Worm (Caenorhabditis elegans) whole organism, young adult: ENCODE measurements around the gene R04B3.3.

ENCODE experiments used
- F22D6.2 ChIP-seq: sonication (generic microtip); optimal IDR thresholded peaks from 2 replicates; lab custom pipeline; 2016; ENCODE audit warnings: mild to moderate bottlenecking, missing genetic modification characterization, missing compliant biosample characterization
- F49E8.2 ChIP-seq: sonication (generic microtip); optimal IDR thresholded peaks from 3 replicates; lab custom pipeline; 2017; ENCODE audit warnings: missing genetic modification characterization, mild to moderate bottlenecking, missing compliant biosample characterization, antibody characterized with exemption, moderate library complexity; ENCODE audit not compliant: insufficient read depth
- F57C9.4 ChIP-seq: sonication (generic microtip); optimal IDR thresholded peaks from 2 replicates; lab custom pipeline; 2017; ENCODE audit warnings: mild to moderate bottlenecking, missing genetic modification characterization, missing compliant biosample characterization
- T07F8.4 ChIP-seq: sonication (generic microtip); optimal IDR thresholded peaks from 2 replicates; lab custom pipeline; 2016; ENCODE audit warnings: mild to moderate bottlenecking, missing genetic modification characterization, moderate library complexity, missing compliant biosample characterization
- ama-1 ChIP-seq, 3 experiments: fragments of 150-350 bp in 1 of 3; sonication (generic microtip) in 2 of 3; optimal IDR thresholded peaks; 2 replicates each; lab custom pipeline; 2014 to 2018; ENCODE audit warnings: missing biosample characterization in 2 of 3, missing genetic modification characterization in 2 of 3, missing genetic modification reagents in 2 of 3
- cebp-1 ChIP-seq, 2 experiments: fragments of 200-800 bp in 1 of 2; sonication (Bioruptor generic) in 1 of 2; sonication (generic microtip) in 1 of 2; IDR thresholded peaks in 1 of 2; optimal IDR thresholded peaks in 1 of 2; 2 replicates each; pipeline versions ENCODE4 v1.3.6 to Lab custom; 2017 to 2022; ENCODE audit warnings: missing compliant biosample characterization in 2 of 2, missing genetic modification characterization in 2 of 2, mild to moderate bottlenecking in 1 of 2, missing genetic modification reagents in 1 of 2, moderate library complexity in 1 of 2
- ceh-100 ChIP-seq: fragments of 200-800 bp; sonication (Bioruptor generic); IDR thresholded peaks from 2 replicates; pipeline ENCODE4 v1.3.6; 2022; ENCODE audit warnings: missing genetic modification reagents, missing genetic modification characterization, missing compliant biosample characterization
- dpff-1 ChIP-seq: sonication (generic microtip); optimal IDR thresholded peaks from 2 replicates; lab custom pipeline; 2017; ENCODE audit warnings: mild to moderate bottlenecking, missing genetic modification characterization, missing compliant biosample characterization
- dpl-1 ChIP-seq: fragments of 150-350 bp; optimal IDR thresholded peaks from 2 replicates; lab custom pipeline; 2014; ENCODE audit warnings: missing biosample characterization, missing genetic modification reagents, missing genetic modification characterization
- ets-4 ChIP-seq: fragments of 200-800 bp; sonication (Bioruptor generic); optimal IDR thresholded peaks from 2 replicates; lab custom pipeline; 2018; ENCODE audit warnings: mild to moderate bottlenecking, missing genetic modification characterization, missing compliant biosample characterization
- lir-1 ChIP-seq: fragments of 200-800 bp; sonication (Bioruptor generic); conservative IDR thresholded peaks from 2 replicates; pipeline ENCODE4 v1.3.6; 2022; ENCODE audit warnings: missing genetic modification reagents, missing genetic modification characterization, missing compliant biosample characterization
- pha-4 ChIP-seq: fragments of 150-350 bp; sonication (generic microtip); optimal IDR thresholded peaks from 2 replicates; lab custom pipeline; 2014; ENCODE audit warnings: missing biosample characterization, missing genetic modification reagents, missing genetic modification characterization
- tbp1 ChIP-seq: fragments of 200-800 bp; sonication (Bioruptor generic); optimal IDR thresholded peaks from 2 replicates; lab custom pipeline; 2018; ENCODE audit warnings: mild to moderate bottlenecking, missing genetic modification characterization, missing compliant biosample characterization
- unc-62 ChIP-seq: fragments of 150-350 bp; optimal IDR thresholded peaks from 2 replicates; lab custom pipeline; 2014; ENCODE audit warnings: missing biosample characterization, missing genetic modification reagents, missing genetic modification characterization

DNA sequence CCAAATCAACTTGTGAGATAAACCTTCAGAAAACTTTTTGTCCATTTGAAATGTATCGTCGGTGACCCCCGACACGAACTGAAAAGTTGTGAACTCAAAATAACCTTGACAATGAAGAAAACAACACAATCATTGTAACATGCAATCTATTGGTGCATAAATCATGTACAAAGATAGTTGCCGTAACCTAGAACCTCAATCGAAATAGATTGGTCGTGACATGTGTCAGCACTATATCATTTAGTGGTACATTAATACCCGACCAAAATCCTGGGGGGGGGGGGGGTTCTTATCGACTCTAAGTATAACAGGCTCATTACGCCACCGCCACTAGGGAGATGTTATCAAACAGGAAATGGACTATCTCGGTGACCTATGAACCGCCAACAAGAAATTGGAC lies 48.8 kb downstream of the R04B3.3 start:
- TF ChIP-seq dpff-1 (tag; lab: Kevin White, UChicago) (no peak), dpl-1 (GFP tag; lab: Kevin White, UChicago) (no peak), T07F8.4 (tag; lab: Kevin White, UChicago) (no peak), F22D6.2 (tag; lab: Kevin White, UChicago) (no peak), ets-4 (GFP tag; lab: Kevin White, UChicago) (no peak), ama-1 (optimal IDR thresholded peaks at IDR 0.05; lab: Kevin White, UChicago) (no peak), ama-1 (GFP tag; optimal IDR thresholded peaks at IDR 0.05; lab: Kevin White, UChicago) (no peak), ceh-100 (GFP tag; lab: Robert Waterston, UW) (no peak), unc-62 (GFP tag; lab: Kevin White, UChicago) (no peak), F49E8.2 (tag; lab: Kevin White, UChicago) (no peak), pha-4 (tag; lab: Kevin White, UChicago) (no peak), tbp1 (GFP tag; lab: Kevin White, UChicago) (no peak), F57C9.4 (tag; lab: Kevin White, UChicago) (no peak), lir-1 (GFP tag; lab: Robert Waterston, UW) (no peak), cebp-1 (GFP tag; IDR thresholded peaks at IDR 0.05; lab: Robert Waterston, UW) (no peak), cebp-1 (tag; optimal IDR thresholded peaks at IDR 0.05; lab: Kevin White, UChicago) (no peak)
